Worm (Caenorhabditis elegans) whole organism, early embryonic: Measurements from ENCODE around the gene trpa-1.

Source experiments
- ama-1 ChIP-seq: fragments of 150-350 bp; optimal IDR thresholded peaks from 2 replicates; lab custom pipeline; 2014
- ceh-13 ChIP-seq: fragments of 200-800 bp; sonication (Bioruptor generic); optimal IDR thresholded peaks from 2 replicates; lab custom pipeline; 2018; ENCODE audit warnings: mild to moderate bottlenecking, missing genetic modification characterization, missing compliant biosample characterization
- flt-1 ChIP-seq: fragments of 200-800 bp; sonication (Bioruptor generic); IDR thresholded peaks from 2 replicates; pipeline ENCODE4 v1.3.6; 2022; ENCODE audit warnings: missing genetic modification characterization, missing compliant biosample characterization
- hmbx-1 ChIP-seq: sonication (generic microtip); optimal IDR thresholded peaks from 2 replicates; lab custom pipeline; 2016; ENCODE audit warnings: mild to moderate bottlenecking, missing genetic modification characterization, missing compliant biosample characterization
- hnd-1 ChIP-seq: sonication (generic microtip); optimal IDR thresholded peaks from 2 replicates; lab custom pipeline; 2016; ENCODE audit warnings: missing genetic modification characterization, missing compliant biosample characterization
- pes-1 ChIP-seq: fragments of 200-800 bp; sonication (Bioruptor generic); IDR thresholded peaks from 2 replicates; pipeline ENCODE4 v1.3.6; 2022; ENCODE audit warnings: missing genetic modification reagents, missing genetic modification characterization, missing compliant biosample characterization
- scrt-1 ChIP-seq: fragments of 200-800 bp; sonication (Bioruptor generic); IDR thresholded peaks from 2 replicates; pipeline ENCODE4 v1.3.6; 2022; ENCODE audit warnings: missing genetic modification characterization, missing compliant biosample characterization
- tbx-11 ChIP-seq: fragments of 200-800 bp; sonication (Bioruptor generic); IDR thresholded peaks from 2 replicates; pipeline ENCODE4 v1.3.6; 2022; ENCODE audit warnings: missing genetic modification characterization, missing compliant biosample characterization
- tbx-37 ChIP-seq: fragments of 200-800 bp; sonication (Bioruptor generic); conservative IDR thresholded peaks from 2 replicates; pipeline ENCODE4 v1.3.6; 2022; ENCODE audit warnings: missing genetic modification reagents, missing genetic modification characterization, missing compliant biosample characterization

ce11 chrIV:11919067-11919466 is 54.7 kb downstream of the trpa-1 start:
- TF ChIP-seq ama-1 (lab: Kevin White, UChicago) (no peak), flt-1 (GFP tag; lab: Robert Waterston, UW) (no peak), tbx-11 (no peak), pes-1 (GFP tag; lab: Robert Waterston, UW) (no peak), hnd-1 (no peak), tbx-37 (no peak), ceh-13 (GFP tag; lab: Kevin White, UChicago) (no peak), hmbx-1 (tag; lab: Kevin White, UChicago) (no peak), scrt-1 (GFP tag; lab: Robert Waterston, UW) (no peak)
